Fruit fly (Drosophila melanogaster) whole organism, embryonic: ENCODE data around the gene Trs23.

ENCODE experiments used
- ATbp ChIP-seq: fragments of 200-800 bp; sonication (Bioruptor generic); optimal IDR thresholded peaks from 2 replicates; lab custom pipeline; 2017; ENCODE audit warnings: missing biosample characterization, mild to moderate bottlenecking, missing genetic modification characterization, missing genetic modification reagents
- Asciz ChIP-seq: fragments of 200-800 bp; sonication (Bioruptor generic); optimal IDR thresholded peaks from 2 replicates; lab custom pipeline; 2017; ENCODE audit warnings: missing biosample characterization, mild to moderate bottlenecking, missing genetic modification characterization, missing genetic modification reagents
- B-H2 ChIP-seq: fragments of 200-800 bp; sonication (Bioruptor generic); optimal IDR thresholded peaks from 2 replicates; lab custom pipeline; 2018; ENCODE audit warnings: missing biosample characterization, mild to moderate bottlenecking, missing genetic modification characterization
- CG10462 ChIP-seq: fragments of 200-800 bp; sonication (Bioruptor generic); optimal IDR thresholded peaks from 2 replicates; lab custom pipeline; 2016; ENCODE audit warnings: missing biosample characterization, missing genetic modification characterization
- CG11504 ChIP-seq: fragments of 200-800 bp; sonication (Bioruptor generic); optimal IDR thresholded peaks from 3 replicates; lab custom pipeline; 2019; ENCODE audit warnings: missing biosample characterization, mild to moderate bottlenecking, missing genetic modification characterization, moderate library complexity
- CG11695 ChIP-seq: fragments of 200-800 bp; sonication (Bioruptor generic); IDR thresholded peaks from 3 replicates; pipeline ENCODE4 v1.3.6; 2022; ENCODE audit warnings: missing biosample characterization, missing genetic modification characterization
- CG13287 ChIP-seq: fragments of 200-800 bp; sonication (Bioruptor generic); IDR thresholded peaks from 2 replicates; pipeline ENCODE4 v1.3.6; 2022; ENCODE audit warnings: missing biosample characterization, missing genetic modification characterization; ENCODE audit not compliant: partially characterized antibody
- CG13894 ChIP-seq: fragments of 200-800 bp; sonication (Bioruptor generic); optimal IDR thresholded peaks from 3 replicates; lab custom pipeline; 2018; ENCODE audit warnings: missing biosample characterization, mild to moderate bottlenecking, missing genetic modification characterization, moderate library complexity
- CG14710 ChIP-seq: fragments of 200-800 bp; sonication (Bioruptor generic); optimal IDR thresholded peaks from 3 replicates; lab custom pipeline; 2019; ENCODE audit warnings: missing biosample characterization, mild to moderate bottlenecking, missing genetic modification characterization, moderate library complexity
- CG16863 ChIP-seq: fragments of 200-800 bp; sonication (Bioruptor generic); optimal IDR thresholded peaks from 3 replicates; lab custom pipeline; 2016; ENCODE audit warnings: missing biosample characterization, missing genetic modification characterization
- CG18619 ChIP-seq: fragments of 200-800 bp; sonication (Bioruptor generic); optimal IDR thresholded peaks from 3 replicates; lab custom pipeline; 2017; ENCODE audit warnings: missing biosample characterization, mild to moderate bottlenecking, missing genetic modification characterization
- CG2875 ChIP-seq: fragments of 200-800 bp; sonication (Bioruptor generic); optimal IDR thresholded peaks from 2 replicates; lab custom pipeline; 2017; ENCODE audit warnings: missing biosample characterization, mild to moderate bottlenecking, missing genetic modification characterization, missing genetic modification reagents
- CG31224 ChIP-seq: fragments of 200-800 bp; sonication (Bioruptor generic); IDR thresholded peaks from 2 replicates; pipeline ENCODE4 v1.3.6; 2022; ENCODE audit warnings: missing biosample characterization, missing genetic modification characterization
- CG32532 ChIP-seq: fragments of 200-800 bp; sonication (Bioruptor generic); IDR thresholded peaks from 2 replicates; pipeline ENCODE4 v1.3.6; 2022; ENCODE audit warnings: missing biosample characterization, missing genetic modification characterization
- CG34376 ChIP-seq: fragments of 200-800 bp; sonication (Bioruptor generic); optimal IDR thresholded peaks from 2 replicates; lab custom pipeline; 2018; ENCODE audit warnings: missing biosample characterization, mild to moderate bottlenecking, missing genetic modification characterization
- CG4404 ChIP-seq: fragments of 200-800 bp; sonication (Bioruptor generic); IDR thresholded peaks from 2 replicates; pipeline ENCODE4 v1.3.6; 2022; ENCODE audit warnings: missing biosample characterization, missing genetic modification characterization
- CG7987 ChIP-seq: fragments of 200-800 bp; sonication (Bioruptor generic); optimal IDR thresholded peaks from 2 replicates; lab custom pipeline; 2018; ENCODE audit warnings: missing biosample characterization, mild to moderate bottlenecking, missing genetic modification characterization, moderate library complexity
- Deaf1 ChIP-seq: fragments of 200-800 bp; optimal IDR thresholded peaks from 3 replicates; lab custom pipeline; 2019; ENCODE audit warnings: missing biosample characterization, mild to moderate bottlenecking, missing genetic modification characterization, moderate library complexity
- Dp ChIP-seq: fragments of 200-800 bp; sonication (Bioruptor generic); optimal IDR thresholded peaks from 2 replicates; lab custom pipeline; 2018; ENCODE audit warnings: missing biosample characterization, mild to moderate bottlenecking, missing genetic modification characterization, moderate library complexity
- HmgZ ChIP-seq: fragments of 200-800 bp; sonication (Bioruptor generic); optimal IDR thresholded peaks from 2 replicates; lab custom pipeline; 2018; ENCODE audit warnings: missing biosample characterization, mild to moderate bottlenecking, missing genetic modification characterization
- Hmr ChIP-seq: fragments of 200-800 bp; sonication (Bioruptor generic); optimal IDR thresholded peaks from 3 replicates; lab custom pipeline; 2017; ENCODE audit warnings: mild to moderate bottlenecking, missing biosample characterization, missing genetic modification reagents, missing genetic modification characterization
- Hsf ChIP-seq: fragments of 200-800 bp; sonication (Bioruptor generic); optimal IDR thresholded peaks from 3 replicates; lab custom pipeline; 2016; ENCODE audit warnings: missing biosample characterization, missing genetic modification characterization
- Lpt ChIP-seq: fragments of >200 bp; optimal IDR thresholded peaks from 2 replicates; lab custom pipeline; 2018; ENCODE audit warnings: missing biosample characterization, missing genetic modification characterization
- Med ChIP-seq: fragments of 200-800 bp; sonication (Bioruptor generic); peaks from one replicate; lab custom pipeline; 2016; ENCODE audit warnings: missing biosample characterization, missing genetic modification characterization, mild to moderate bottlenecking, inconsistent platforms, moderate library complexity
- Meics ChIP-seq: fragments of 200-800 bp; sonication (Bioruptor generic); optimal IDR thresholded peaks from 2 replicates; lab custom pipeline; 2017; ENCODE audit warnings: missing biosample characterization, mild to moderate bottlenecking, missing genetic modification characterization
- Mes4 ChIP-seq: fragments of 200-800 bp; sonication (Bioruptor generic); optimal IDR thresholded peaks from 2 replicates; lab custom pipeline; 2016; ENCODE audit warnings: missing biosample characterization, missing genetic modification characterization
- NC2β ChIP-seq: fragments of 200-800 bp; sonication (Bioruptor generic); optimal IDR thresholded peaks from 2 replicates; lab custom pipeline; 2016; ENCODE audit warnings: missing biosample characterization, missing genetic modification characterization
- NfI ChIP-seq: fragments of 200-800 bp; sonication (Bioruptor generic); optimal IDR thresholded peaks from 3 replicates; lab custom pipeline; 2018; ENCODE audit warnings: missing biosample characterization, mild to moderate bottlenecking, missing genetic modification characterization, moderate library complexity
- Oli ChIP-seq: fragments of 200-800 bp; sonication (Bioruptor generic); optimal IDR thresholded peaks from 2 replicates; lab custom pipeline; 2018; ENCODE audit warnings: missing biosample characterization, mild to moderate bottlenecking, missing genetic modification characterization, moderate library complexity
- Poxn ChIP-seq: fragments of 200-800 bp; sonication (Bioruptor generic); IDR thresholded peaks from 2 replicates; pipeline ENCODE4 v1.3.6; 2022; ENCODE audit warnings: missing biosample characterization, missing genetic modification characterization
- Scr ChIP-seq: fragments of 200-800 bp; sonication (Bioruptor generic); IDR thresholded peaks from 2 replicates; pipeline ENCODE4 v1.3.6; 2022; ENCODE audit warnings: missing biosample characterization, missing genetic modification characterization; ENCODE audit not compliant: partially characterized antibody
- Tbp ChIP-seq: fragments of >200 bp; optimal IDR thresholded peaks from 2 replicates; lab custom pipeline; 2018; ENCODE audit warnings: missing biosample characterization, missing genetic modification characterization
- btn ChIP-seq: fragments of 200-800 bp; sonication (Bioruptor generic); optimal IDR thresholded peaks from 2 replicates; lab custom pipeline; 2016; ENCODE audit warnings: missing biosample characterization, missing genetic modification characterization
- chinmo ChIP-seq: fragments of 200-800 bp; sonication (Bioruptor generic); IDR thresholded peaks from 4 replicates; pipeline ENCODE4 v1.3.6; 2022; ENCODE audit warnings: missing biosample characterization, missing genetic modification characterization; ENCODE audit not compliant: partially characterized antibody
- chm ChIP-seq: fragments of 200-800 bp; sonication (Bioruptor generic); IDR thresholded peaks from 2 replicates; pipeline ENCODE4 v1.3.6; 2022; ENCODE audit warnings: missing biosample characterization, missing genetic modification characterization
- ci ChIP-seq: fragments of 200-800 bp; sonication (Bioruptor generic); IDR thresholded peaks from 3 replicates; pipeline ENCODE4 v1.3.6; 2022; ENCODE audit warnings: missing biosample characterization, missing genetic modification characterization
- danr ChIP-seq: fragments of 200-800 bp; sonication (Bioruptor generic); IDR thresholded peaks from 2 replicates; pipeline ENCODE4 v1.3.6; 2022; ENCODE audit warnings: missing biosample characterization, missing genetic modification characterization
- dati ChIP-seq: fragments of 200-800 bp; sonication (Bioruptor generic); IDR thresholded peaks from 2 replicates; pipeline ENCODE4 v1.3.6; 2022; ENCODE audit warnings: missing biosample characterization, missing genetic modification characterization
- ems ChIP-seq: fragments of 200-800 bp; sonication (Bioruptor generic); optimal IDR thresholded peaks from 3 replicates; lab custom pipeline; 2016; ENCODE audit warnings: missing biosample characterization, missing genetic modification characterization
- gro ChIP-seq: fragments of 200-800 bp; sonication (Bioruptor generic); optimal IDR thresholded peaks from 2 replicates; lab custom pipeline; 2016; ENCODE audit warnings: missing biosample characterization, missing genetic modification characterization
- hbn ChIP-seq: fragments of 200-800 bp; sonication (Bioruptor generic); IDR thresholded peaks from 2 replicates; pipeline ENCODE4 v1.3.6; 2022; ENCODE audit warnings: missing biosample characterization, missing genetic modification characterization; ENCODE audit not compliant: partially characterized antibody
- her ChIP-seq: fragments of 200-800 bp; sonication (Bioruptor generic); optimal IDR thresholded peaks from 2 replicates; lab custom pipeline; 2016; ENCODE audit warnings: missing biosample characterization, missing genetic modification characterization
- nom ChIP-seq: fragments of 200-800 bp; sonication (Bioruptor generic); optimal IDR thresholded peaks from 2 replicates; lab custom pipeline; 2017; ENCODE audit warnings: missing biosample characterization, missing genetic modification characterization, mild to moderate bottlenecking, moderate library complexity, missing genetic modification reagents
- prd ChIP-seq, 3 experiments: fragments of >200 bp in 2 of 3; fragments of 200-800 bp in 1 of 3; sonication (Bioruptor generic) in 1 of 3; optimal IDR thresholded peaks in 2 of 3; IDR thresholded peaks in 1 of 3; 2 replicates in 2 of 3; 3 replicates in 1 of 3; pipeline versions ENCODE4 v1.3.6 to Lab custom; 2017 to 2022; ENCODE audit warnings: missing biosample characterization in 1 of 3, missing genetic modification characterization in 1 of 3
- sc ChIP-seq, 3 experiments: fragments of >200 bp in 2 of 3; fragments of 200-800 bp in 1 of 3; sonication (Bioruptor generic) in 1 of 3; optimal IDR thresholded peaks; 2 replicates in 2 of 3; 3 replicates in 1 of 3; lab custom pipeline; 2017; ENCODE audit warnings: mild to moderate bottlenecking in 1 of 3, missing biosample characterization in 1 of 3, missing genetic modification characterization in 1 of 3, missing genetic modification reagents in 1 of 3
- so ChIP-seq: fragments of 200-800 bp; sonication (Bioruptor generic); IDR thresholded peaks from 3 replicates; pipeline ENCODE4 v1.3.6; 2022; ENCODE audit warnings: missing biosample characterization, missing genetic modification characterization
- tin ChIP-seq: fragments of 200-800 bp; sonication (Bioruptor generic); optimal IDR thresholded peaks from 3 replicates; lab custom pipeline; 2016; ENCODE audit warnings: missing biosample characterization, missing genetic modification characterization
- tup ChIP-seq: fragments of 200-800 bp; sonication (Bioruptor generic); optimal IDR thresholded peaks from 2 replicates; lab custom pipeline; 2016; ENCODE audit warnings: missing biosample characterization, mild to moderate bottlenecking, missing genetic modification characterization, moderate library complexity
- wor ChIP-seq: fragments of 200-800 bp; sonication (Bioruptor generic); IDR thresholded peaks from 2 replicates; pipeline ENCODE4 v1.3.6; 2022; ENCODE audit warnings: missing biosample characterization, missing genetic modification characterization
- yki ChIP-seq: fragments of >200 bp; optimal IDR thresholded peaks from 3 replicates; lab custom pipeline; 2018
- z ChIP-seq: fragments of 200-800 bp; sonication (Bioruptor generic); IDR thresholded peaks from 3 replicates; pipeline ENCODE4 v1.3.6; 2022; ENCODE audit warnings: missing biosample characterization, missing genetic modification characterization

The Trs23 gene

dm6 chr2L:8719757-8720156, 33.7 kb downstream of the Trs23 start (continued):
- TF ChIP-seq dati (GFP tag; lab: Robert Waterston, UW) (no peak), B-H2 (peak; percentile 9), prd (optimal IDR thresholded peaks at IDR 0.05; lab: Kevin White, UChicago) (no peak), prd (GFP tag; IDR thresholded peaks at IDR 0.05; lab: Robert Waterston, UW) (no peak), CG31224 (no peak), Dp (GFP tag; lab: Kevin White, UChicago) (no peak), nom (GFP tag; lab: Kevin White, UChicago) (no peak), hbn (GFP tag; lab: Robert Waterston, UW) (no peak), sc (optimal IDR thresholded peaks at IDR 0.05; lab: Kevin White, UChicago) (no peak), sc (GFP tag; optimal IDR thresholded peaks at IDR 0.05; lab: Kevin White, UChicago) (no peak), Tbp (GFP tag; lab: Kevin White, UChicago) (no peak), CG14710 (no peak), chinmo (GFP tag; lab: Robert Waterston, UW) (0 out of 4 replicates have a peak, but pooled peaks have one; percentile 11), Asciz (GFP tag; lab: Kevin White, UChicago) (no peak), CG18619 (GFP tag; lab: Kevin White, UChicago) (no peak), Mes4 (GFP tag; lab: Kevin White, UChicago) (no peak), CG11504 (tag; lab: Kevin White, UChicago) (no peak), z (GFP tag; lab: Robert Waterston, UW) (no peak), Scr (GFP tag; lab: Robert Waterston, UW) (no peak), CG16863 (no peak), NfI (peak; percentile 9), so (GFP tag; lab: Robert Waterston, UW) (no peak), ATbp (GFP tag; lab: Kevin White, UChicago) (no peak), tup (GFP tag; lab: Kevin White, UChicago) (no peak), CG7987 (GFP tag; lab: Kevin White, UChicago) (peak; percentile 34), chm (GFP tag; lab: Robert Waterston, UW) (no peak), CG11695 (GFP tag; lab: Robert Waterston, UW) (no peak), Hmr (GFP tag; lab: Kevin White, UChicago) (peak; percentile 38), yki (lab: Kevin White, UChicago) (no peak), CG34376 (GFP tag; lab: Kevin White, UChicago) (peak; percentile 56), CG13287 (GFP tag; lab: Robert Waterston, UW) (no peak), her (GFP tag; lab: Kevin White, UChicago) (peak; percentile 1), tin (no peak), Deaf1 (tag; lab: Kevin White, UChicago) (peak; percentile 42), CG10462 (GFP tag; lab: Kevin White, UChicago) (no peak), Med (GFP tag; lab: Kevin White, UChicago) (peak; percentile 54), CG32532 (GFP tag; lab: Robert Waterston, UW) (no peak), btn (no peak), Lpt (GFP tag; lab: Kevin White, UChicago) (no peak), gro (GFP tag; lab: Kevin White, UChicago) (peak; percentile 66), ems (GFP tag; lab: Kevin White, UChicago) (no peak), Oli (tag; lab: Kevin White, UChicago) (no peak), wor (GFP tag; lab: Robert Waterston, UW) (no peak), CG13894 (tag; lab: Kevin White, UChicago) (peak; percentile 11), Poxn (GFP tag; lab: Robert Waterston, UW) (no peak), danr (GFP tag; lab: Robert Waterston, UW) (no peak), NC2β (GFP tag; lab: Kevin White, UChicago) (no peak), ci (no peak), CG4404 (GFP tag; lab: Robert Waterston, UW) (no peak), CG2875 (no peak), Meics (GFP tag; lab: Kevin White, UChicago) (peak; percentile 16), HmgZ (peak; percentile 19), Hsf (GFP tag; lab: Kevin White, UChicago) (no peak)
